Worm (Caenorhabditis elegans) whole organism, L4/young adult: ENCODE data around the gene ifb-2.

Source experiments
- W03F9.2 ChIP-seq: fragments of 150-350 bp; optimal IDR thresholded peaks from 2 replicates; lab custom pipeline; 2014; ENCODE audit warnings: missing biosample characterization, missing genetic modification characterization
- dao-5 ChIP-seq: sonication (generic microtip); optimal IDR thresholded peaks from 2 replicates; lab custom pipeline; 2016; ENCODE audit warnings: missing genotype, missing genetic modification characterization, moderate library complexity, missing compliant biosample characterization
- him-1 ChIP-seq: sonication (generic microtip); optimal IDR thresholded peaks from 2 replicates; lab custom pipeline; 2016; ENCODE audit warnings: missing genotype, missing genetic modification reagents, missing genetic modification characterization, missing compliant biosample characterization

DNA sequence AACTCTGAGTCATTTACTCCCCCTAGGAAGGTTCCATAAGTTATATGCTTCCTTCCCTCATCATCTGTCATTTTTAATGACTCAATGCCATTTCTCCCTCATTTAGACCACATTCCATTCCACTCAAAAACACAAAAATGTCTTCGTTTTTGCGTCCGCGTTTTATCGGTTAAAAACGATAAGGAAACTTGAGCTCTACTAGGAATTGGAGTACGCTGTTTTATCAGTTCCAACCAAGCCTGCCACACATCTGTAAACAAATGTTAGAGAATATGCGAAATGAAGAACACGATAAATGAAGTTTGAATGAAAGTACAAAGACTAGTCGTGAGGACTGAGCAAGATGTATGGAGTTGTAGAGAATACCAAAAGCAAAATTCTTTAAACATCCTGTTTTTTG lies 1.6 kb upstream of the ifb-2 start:
- no peak for TF ChIP-seq W03F9.2 (tag; lab: Kevin White, UChicago)
- no peak for TF ChIP-seq him-1 (tag; lab: Kevin White, UChicago)
- no peak for TF ChIP-seq dao-5 (tag; lab: Kevin White, UChicago)
